Worm (Caenorhabditis elegans) whole organism, dauer: ENCODE results near the gene str-145.

Experiments used
- unc-62 ChIP-seq: sonication (generic microtip); optimal IDR thresholded peaks from 2 replicates; lab custom pipeline; 2017; ENCODE audit warnings: missing biosample characterization, missing genetic modification reagents, missing genetic modification characterization

The str-145 gene

DNA sequence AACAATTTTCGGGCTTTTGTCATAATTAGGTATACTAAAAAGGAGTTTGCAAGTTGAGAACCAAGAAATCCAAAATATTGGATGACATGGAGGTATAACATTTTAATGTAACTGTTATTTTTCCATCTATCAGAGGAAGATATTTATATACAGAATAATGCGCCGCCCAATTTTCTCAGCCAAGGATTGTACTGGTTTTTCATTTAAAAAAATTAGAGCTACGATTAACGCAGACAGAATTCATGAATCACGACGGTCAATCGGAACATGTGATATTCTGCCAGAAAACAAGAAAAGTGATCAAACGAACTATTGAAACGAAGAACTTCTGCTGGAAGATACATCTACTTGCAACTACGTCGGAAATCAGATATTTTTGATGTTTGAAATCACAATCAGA is at the start of gene str-145:
Gene str-145 (minus strand): TSS at position 101 of the 400 bp plus-strand sequence.
- no peak for TF ChIP-seq unc-62 (GFP tag; lab: Kevin White, UChicago)

DNA sequence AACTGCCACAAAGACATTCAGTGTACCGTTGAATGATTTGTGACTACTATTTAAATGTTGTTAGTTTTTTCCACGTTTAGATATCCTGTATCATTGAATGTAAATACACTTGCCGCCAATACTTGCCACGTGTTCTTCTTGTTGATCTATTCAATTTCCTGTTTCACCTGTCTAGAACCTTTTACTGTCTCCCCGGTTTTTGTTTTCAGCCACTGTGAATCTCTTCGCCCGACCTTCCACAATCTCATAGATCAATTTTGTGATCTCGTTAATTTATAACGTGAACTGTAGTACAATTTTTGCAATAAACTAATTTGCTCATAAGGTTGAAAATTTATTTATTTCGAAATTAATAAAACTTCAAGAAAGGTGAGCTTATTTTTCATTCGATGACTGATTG is 47.2 kb upstream of the str-145 start, which contains the start of gene D1014.13:
Gene D1014.13 (plus strand): TSS at position 301 of the 400 bp plus-strand sequence.
- TF ChIP-seq unc-62 (GFP tag; lab: Kevin White, UChicago), result no peak

- no peak for TF ChIP-seq unc-62 (GFP tag; lab: Kevin White, UChicago)
Measured at ce11 chrV:8144515-8144914, 46.4 kb upstream of the str-145 start.

DNA sequence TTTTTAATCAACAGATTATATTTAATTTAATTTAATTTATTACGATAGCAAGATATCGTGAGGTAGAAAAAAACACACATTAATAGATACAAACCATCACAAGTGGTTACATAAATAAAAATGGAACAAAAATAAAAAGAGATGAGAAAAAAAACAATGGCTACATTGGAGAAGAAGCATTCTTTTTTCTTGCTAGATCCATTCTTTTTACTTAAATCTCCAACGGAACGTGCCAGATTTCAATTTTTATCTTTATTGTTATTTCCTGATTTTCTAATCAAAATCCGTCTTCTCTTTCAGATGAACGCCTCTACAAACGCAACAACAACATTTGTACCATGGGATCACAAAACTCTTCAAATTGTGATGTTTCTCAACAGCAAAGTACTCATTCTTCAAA is 45.5 kb upstream of the str-145 start, which contains the start of gene D1014.2:
Gene D1014.2 (plus strand): TSS at position 301 of the 400 bp plus-strand sequence.
- no peak for TF ChIP-seq unc-62 (GFP tag; lab: Kevin White, UChicago)

DNA sequence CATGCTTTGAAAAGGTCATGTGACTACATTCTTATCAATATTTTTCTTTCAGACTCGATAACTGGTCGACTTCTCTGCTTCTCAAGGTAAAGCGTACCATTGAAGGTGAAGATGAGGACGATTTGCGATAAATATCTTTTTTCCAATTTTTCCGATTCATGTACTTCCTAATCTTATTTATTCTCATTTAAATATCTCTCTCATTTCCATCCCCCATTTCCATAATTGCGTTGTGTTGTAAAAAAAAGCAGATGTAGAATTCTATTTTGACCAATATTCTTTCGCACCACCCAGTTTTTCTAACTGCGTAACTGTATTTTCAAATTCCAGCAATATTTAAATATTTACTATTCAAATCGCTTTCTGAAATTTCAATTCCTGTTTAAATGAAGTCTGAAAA is 34.8 kb upstream of the str-145 start, which contains the start of gene D1014.4:
Gene D1014.4 (plus strand): TSS at position 301 of the 400 bp plus-strand sequence.
- no peak for TF ChIP-seq unc-62 (GFP tag; lab: Kevin White, UChicago)

DNA sequence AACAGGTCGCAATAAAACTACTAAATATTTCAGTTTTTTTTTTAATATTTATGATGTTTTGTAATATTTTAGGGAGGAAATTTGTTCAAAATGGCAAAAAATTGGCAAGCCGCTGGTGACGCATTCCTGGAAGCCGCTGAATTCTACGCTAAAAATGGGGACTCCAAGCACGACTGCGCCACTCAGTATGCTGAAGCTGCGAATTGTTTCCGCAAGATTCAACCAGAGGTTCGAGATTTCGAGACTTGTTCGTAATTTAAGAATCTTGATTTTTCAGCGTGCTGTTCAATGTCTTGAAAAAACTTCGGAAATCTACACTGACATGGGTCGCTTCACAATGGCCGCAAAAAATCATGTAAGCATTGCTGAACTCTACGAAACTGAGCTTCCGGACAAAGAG is 33.5 kb upstream of the str-145 start:
- TF ChIP-seq unc-62 (GFP tag; lab: Kevin White, UChicago), result no peak

DNA sequence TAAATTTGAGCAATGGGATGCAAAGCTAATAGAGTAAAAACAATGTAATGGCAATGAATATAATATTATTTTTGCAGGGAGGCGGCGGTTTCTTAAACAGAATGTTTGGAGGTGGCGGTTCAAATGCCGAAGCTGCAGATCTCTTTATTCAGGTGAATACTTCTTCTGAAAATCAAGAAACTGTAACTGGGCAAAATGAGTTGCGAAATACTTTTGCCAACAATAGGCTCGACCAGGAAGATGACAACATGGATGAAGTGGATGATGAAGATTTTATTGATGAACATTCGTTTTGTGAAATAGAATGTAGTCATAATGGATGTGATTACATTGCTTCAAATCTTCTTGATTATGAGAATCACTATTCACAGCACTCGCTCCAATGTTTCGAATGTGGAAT is 32.7 kb upstream of the str-145 start:
- TF ChIP-seq unc-62 (GFP tag; lab: Kevin White, UChicago), result no peak

ce11 chrV:8130149-8130661 is 32.1 kb upstream of the str-145 start, which contains the start of gene snap-1:
snap-1 (plus strand) TSS chrV:8130611.
- TF ChIP-seq unc-62 (GFP tag; lab: Kevin White, UChicago), result no peak

- no peak for TF ChIP-seq unc-62 (GFP tag; lab: Kevin White, UChicago)
Measured at ce11 chrV:8129719-8130118, 31.6 kb upstream of the str-145 start.

- TF ChIP-seq unc-62 (GFP tag; lab: Kevin White, UChicago), result no peak
Measured at ce11 chrV:8129252-8129651, 31.1 kb upstream of the str-145 start, which contains the start of gene spr-1. spr-1 (minus strand) TSS chrV:8129352.

ce11 chrV:8123384-8123783 is 25.2 kb upstream of the str-145 start, which contains the start of gene D1014.5:
D1014.5 (plus strand) TSS chrV:8123684.
- TF ChIP-seq unc-62 (GFP tag; lab: Kevin White, UChicago), result no peak

DNA sequence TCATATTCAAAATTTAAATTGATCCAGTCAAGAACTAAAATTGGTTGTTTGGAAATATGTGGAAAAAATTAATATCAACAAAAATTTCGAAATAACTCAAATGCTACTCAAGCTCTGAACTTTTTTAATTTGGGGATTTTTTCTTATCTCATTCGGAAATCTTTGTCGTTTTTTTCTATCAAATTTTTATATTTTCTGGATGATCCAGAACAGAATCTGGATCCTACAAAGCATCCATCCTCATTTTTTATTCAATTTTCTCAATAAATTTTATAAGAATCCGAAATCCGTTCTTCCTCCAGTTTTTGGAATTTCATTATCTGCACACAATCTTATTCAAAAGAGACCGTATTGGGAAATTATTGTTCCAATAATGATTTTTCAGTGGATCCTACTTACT is 22.7 kb upstream of the str-145 start, which contains the start of gene D1014.6:
Gene D1014.6 (plus strand): TSS at position 301 of the 400 bp plus-strand sequence.
- no peak for TF ChIP-seq unc-62 (GFP tag; lab: Kevin White, UChicago)

- TF ChIP-seq unc-62 (GFP tag; lab: Kevin White, UChicago), result no peak
Measured at ce11 chrV:8117964-8118363, 19.8 kb upstream of the str-145 start, which contains the start of gene D1014.7. D1014.7 (plus strand) TSS chrV:8118264.

DNA sequence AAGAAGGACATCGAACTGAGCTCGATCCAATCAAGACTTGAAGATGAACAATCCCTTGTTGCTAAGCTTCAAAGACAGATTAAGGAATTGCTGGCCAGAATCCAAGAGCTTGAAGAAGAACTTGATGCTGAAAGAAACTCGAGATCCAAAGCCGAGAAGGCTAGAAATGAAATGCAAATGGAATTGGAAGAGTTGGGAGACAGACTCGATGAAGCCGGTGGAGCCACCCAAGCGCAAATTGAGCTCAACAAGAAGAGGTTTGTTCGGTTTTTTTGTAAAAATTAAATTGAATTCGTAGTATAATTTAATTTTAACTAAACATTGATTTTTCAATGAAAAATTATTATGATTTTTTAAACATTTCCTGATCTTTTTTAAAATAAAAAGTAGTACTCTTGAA is 16.4 kb upstream of the str-145 start:
- no peak for TF ChIP-seq unc-62 (GFP tag; lab: Kevin White, UChicago)

ce11 chrV:8110816-8111215 is 12.7 kb upstream of the str-145 start:
- TF ChIP-seq unc-62 (GFP tag; lab: Kevin White, UChicago), result no peak

DNA sequence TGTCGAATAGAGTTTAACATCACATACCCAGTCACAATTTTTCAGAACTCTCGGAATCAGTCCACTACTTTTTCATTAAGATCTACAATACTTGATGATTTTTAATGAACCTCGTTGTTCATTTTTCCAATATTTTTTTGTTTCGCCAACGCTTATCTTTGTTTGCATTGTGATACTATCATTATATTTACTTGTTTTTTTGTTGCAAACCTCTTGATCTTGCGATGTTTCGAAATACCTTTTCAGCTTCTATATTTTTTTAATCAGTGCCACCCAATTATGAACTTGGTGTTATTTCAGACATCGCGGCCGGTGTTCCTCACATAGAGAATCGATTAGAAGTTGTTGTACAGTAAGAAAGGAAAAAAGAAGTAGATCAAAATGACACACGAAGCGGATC is 10.5 kb upstream of the str-145 start, which contains the start of gene myo-5:
Gene myo-5 (plus strand): TSS at position 301 of the 400 bp plus-strand sequence.
- no peak for TF ChIP-seq unc-62 (GFP tag; lab: Kevin White, UChicago)

DNA sequence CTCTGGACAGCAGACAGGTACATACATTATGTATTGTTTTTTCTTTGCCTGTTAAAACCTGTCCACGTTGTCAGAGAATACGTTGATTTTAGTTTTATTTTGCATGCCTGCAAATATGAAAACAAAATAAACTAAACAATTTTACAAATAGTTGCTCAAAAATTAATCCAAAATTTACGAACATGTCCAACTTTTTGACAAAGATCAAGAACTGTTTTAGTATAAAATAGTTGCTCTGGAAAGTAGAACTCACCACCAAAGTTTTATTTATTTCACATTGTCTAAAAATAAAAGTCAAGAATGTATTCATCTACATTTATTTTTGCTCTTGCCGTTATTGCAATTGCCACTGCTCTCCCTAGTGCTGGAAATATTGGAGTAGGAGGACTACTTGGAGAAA is 6.3 kb upstream of the str-145 start, which contains the start of gene srlf-16:
Gene srlf-16 (plus strand): TSS at position 301 of the 400 bp plus-strand sequence.
- no peak for TF ChIP-seq unc-62 (GFP tag; lab: Kevin White, UChicago)
